Fruit fly (Drosophila melanogaster) whole organism, embryonic: ENCODE measurements around the gene Pde9.

Source experiments
- Asciz ChIP-seq: fragments of 200-800 bp; sonication (Bioruptor generic); optimal IDR thresholded peaks from 2 replicates; lab custom pipeline; 2017; ENCODE audit warnings: missing biosample characterization, mild to moderate bottlenecking, missing genetic modification characterization, missing genetic modification reagents
- CG10321 ChIP-seq: fragments of 200-800 bp; sonication (Bioruptor generic); IDR thresholded peaks from 2 replicates; pipeline ENCODE4 v1.3.6; 2022; ENCODE audit warnings: missing biosample characterization, missing genetic modification characterization
- CG16813 ChIP-seq: fragments of 200-800 bp; sonication (Bioruptor generic); IDR thresholded peaks from 3 replicates; pipeline ENCODE4 v1.3.6; 2022; ENCODE audit warnings: missing biosample characterization, missing genetic modification characterization; ENCODE audit not compliant: partially characterized antibody
- CrebB ChIP-seq: fragments of 200-800 bp; sonication (Bioruptor generic); optimal IDR thresholded peaks from 3 replicates; lab custom pipeline; 2018; ENCODE audit warnings: missing biosample characterization, mild to moderate bottlenecking, missing genetic modification characterization
- Dll ChIP-seq: fragments of 200-800 bp; sonication (Bioruptor generic); IDR thresholded peaks from 4 replicates; pipeline ENCODE4 v1.3.6; 2022; ENCODE audit warnings: missing biosample characterization, missing genetic modification characterization; ENCODE audit not compliant: partially characterized antibody
- Drgx ChIP-seq: fragments of 200-800 bp; sonication (Bioruptor generic); IDR thresholded peaks from 2 replicates; pipeline ENCODE4 v1.3.6; 2022; ENCODE audit warnings: missing biosample characterization, missing genetic modification characterization
- Hsf ChIP-seq: fragments of 200-800 bp; sonication (Bioruptor generic); optimal IDR thresholded peaks from 3 replicates; lab custom pipeline; 2016; ENCODE audit warnings: missing biosample characterization, missing genetic modification characterization
- NFAT ChIP-seq: fragments of 200-800 bp; sonication (Bioruptor generic); IDR thresholded peaks from 2 replicates; pipeline ENCODE4 v1.3.6; 2022; ENCODE audit warnings: missing biosample characterization, missing genetic modification characterization
- caup ChIP-seq: fragments of 200-800 bp; sonication (Bioruptor generic); optimal IDR thresholded peaks from 3 replicates; lab custom pipeline; 2017; ENCODE audit warnings: missing biosample characterization, mild to moderate bottlenecking, missing genetic modification characterization, moderate library complexity; ENCODE audit not compliant: severe bottlenecking
- kah ChIP-seq: fragments of 200-800 bp; sonication (Bioruptor generic); optimal IDR thresholded peaks from 2 replicates; lab custom pipeline; 2018; ENCODE audit warnings: missing biosample characterization, mild to moderate bottlenecking, missing genetic modification characterization

- TF ChIP-seq caup: no peak
- TF ChIP-seq Dll (GFP tag; lab: Robert Waterston, UW): no peak
- no peak for TF ChIP-seq kah (GFP tag; lab: Kevin White, UChicago)
- no peak for TF ChIP-seq CrebB (tag; lab: Kevin White, UChicago)
- no peak for TF ChIP-seq Drgx (GFP tag; lab: Robert Waterston, UW)
- no peak for TF ChIP-seq Hsf (GFP tag; lab: Kevin White, UChicago)
- no peak for TF ChIP-seq CG10321 (GFP tag; lab: Robert Waterston, UW)
- no peak for TF ChIP-seq NFAT
- no peak for TF ChIP-seq CG16813 (GFP tag; lab: Robert Waterston, UW)
- no peak for TF ChIP-seq Asciz (GFP tag; lab: Kevin White, UChicago)
These were observed 75.6 kb downstream of the Pde9 start for dm6 chrX:12821556-12821955.
